Worm (Caenorhabditis elegans) whole organism, L2 larva: Measurements from ENCODE around the gene Y43F4B.10.

Experiments
- mdl-1 ChIP-seq, 2 experiments: fragments of 150-350 bp in 1 of 2; sonication (generic microtip) in 1 of 2; optimal IDR thresholded peaks; 2 replicates each; lab custom pipeline; 2017; ENCODE audit warnings: missing biosample characterization in 2 of 2, missing genetic modification characterization in 2 of 2
- nhr-25 ChIP-seq: fragments of 150-350 bp; sonication (generic microtip); optimal IDR thresholded peaks from 3 replicates; lab custom pipeline; 2014; ENCODE audit warnings: missing biosample characterization, missing genetic modification characterization
- nhr-77 ChIP-seq: fragments of 150-350 bp; optimal IDR thresholded peaks from 2 replicates; lab custom pipeline; 2014; ENCODE audit warnings: missing biosample characterization, missing genetic modification characterization
- ztf-11 ChIP-seq: sonication (generic microtip); optimal IDR thresholded peaks from 2 replicates; lab custom pipeline; 2017; ENCODE audit warnings: missing biosample characterization, missing genetic modification characterization

ce11 chrIII:13350964-13351363 is 37.1 kb downstream of the Y43F4B.10 start:
- TF ChIP-seq ztf-11 (tag; lab: Kevin White, UChicago) (no peak), mdl-1 (tag; optimal IDR thresholded peaks at IDR 0.05; lab: Kevin White, UChicago) (no peak), nhr-77 (tag; lab: Kevin White, UChicago) (no peak), nhr-25 (tag; lab: Kevin White, UChicago) (no peak)
